Fruit fly (Drosophila melanogaster): ENCODE measurements around the gene CG8539.

Gene CG8539

dm6 chr3L:7510414-7511384, 12.1 kb upstream of the CG8539 start, which contains the start of gene CG7546 (continued):
- peak; percentile 33; the same call in 1 of the 2 replicates for TF ChIP-seq CG6272 (GFP tag; IDR thresholded peaks at IDR 0.05)
- no peak for TF ChIP-seq ems (GFP tag; optimal IDR thresholded peaks at IDR 0.05)
- TF ChIP-seq HHEX (GFP tag; optimal IDR thresholded peaks at IDR 0.05), result no peak
- no peak for TF ChIP-seq sqz (GFP tag; optimal IDR thresholded peaks at IDR 0.05)
- TF ChIP-seq MESR4 (GFP tag; optimal IDR thresholded peaks at IDR 0.05), result peak; percentile 97
- no peak for TF ChIP-seq cwo (GFP tag; optimal IDR thresholded peaks at IDR 0.05)
- TF ChIP-seq nerfin-1 (tag; optimal IDR thresholded peaks at IDR 0.05), result peak; percentile 27
- peak; percentile 72 for TF ChIP-seq CoRest (tag; optimal IDR thresholded peaks at IDR 0.05)
- TF ChIP-seq crp (GFP tag; optimal IDR thresholded peaks at IDR 0.05), result no peak
- no peak for TF ChIP-seq CG4707 (GFP tag; optimal IDR thresholded peaks at IDR 0.05)
- TF ChIP-seq CG11247 (GFP tag; IDR thresholded peaks at IDR 0.05), result no peak
- no peak for TF ChIP-seq gt (GFP tag; IDR thresholded peaks at IDR 0.05)
- peak; percentile 39 for TF ChIP-seq Ets97D (GFP tag; optimal IDR thresholded peaks at IDR 0.05)
- TF ChIP-seq CG11093 (GFP tag; IDR thresholded peaks at IDR 0.05), result no peak
- TF ChIP-seq onecut (GFP tag; IDR thresholded peaks at IDR 0.05), result no peak
- TF ChIP-seq BEAF-32 (GFP tag; optimal IDR thresholded peaks at IDR 0.05), result peak; percentile 36
- peak; percentile 91 for TF ChIP-seq CG4617 (GFP tag; optimal IDR thresholded peaks at IDR 0.05; ENCODE audit: borderline replicate concordance)
- no peak for TF ChIP-seq fd3F (GFP tag; optimal IDR thresholded peaks at IDR 0.05)
- TF ChIP-seq psq (GFP tag; optimal IDR thresholded peaks at IDR 0.05), result no peak
- no peak for TF ChIP-seq shn (GFP tag; optimal IDR thresholded peaks at IDR 0.05)
- TF ChIP-seq CG2678 (tag; optimal IDR thresholded peaks at IDR 0.05), result no peak
- no peak for TF ChIP-seq Blimp-1 (GFP tag; optimal IDR thresholded peaks at IDR 0.05)
- TF ChIP-seq run (tag; optimal IDR thresholded peaks at IDR 0.05), result no peak
- TF ChIP-seq CG14014 (GFP tag; IDR thresholded peaks at IDR 0.05), result no peak; the same call in 1 of the 2 replicates
- peak; percentile 27 for TF ChIP-seq HLH54F (GFP tag; optimal IDR thresholded peaks at IDR 0.05)
- TF ChIP-seq rib (GFP tag; IDR thresholded peaks at IDR 0.05), result peak; percentile 63
- TF ChIP-seq CG7839 (tag; optimal IDR thresholded peaks at IDR 0.05), result peak; percentile 50
- TF ChIP-seq Kr (GFP tag; optimal IDR thresholded peaks at IDR 0.05), result peak; percentile 54
- TF ChIP-seq Hsf (GFP tag; optimal IDR thresholded peaks at IDR 0.05), result peak; percentile 16
- no peak for TF ChIP-seq HLHmδ (GFP tag; optimal IDR thresholded peaks at IDR 0.05)
- 0 out of 4 replicates have a peak, but pooled peaks have one; percentile 30 for TF ChIP-seq Dll (GFP tag; IDR thresholded peaks at IDR 0.05; ENCODE audit: partially characterized antibody)
- TF ChIP-seq Adf1 (GFP tag; IDR thresholded peaks at IDR 0.05), result no peak
- no peak for TF ChIP-seq CG32772 (GFP tag; IDR thresholded peaks at IDR 0.05)
- TF ChIP-seq Camta (GFP tag; optimal IDR thresholded peaks at IDR 0.05), result no peak
- TF ChIP-seq Spps (tag; optimal IDR thresholded peaks at IDR 0.05), result no peak
- TF ChIP-seq ro (GFP tag; IDR thresholded peaks at IDR 0.05), result no peak
- TF ChIP-seq toy (GFP tag; IDR thresholded peaks at IDR 0.05), result no peak
- no peak for TF ChIP-seq Nf-YB (GFP tag; optimal IDR thresholded peaks at IDR 0.05)
- no peak for TF ChIP-seq Atf6 (GFP tag; IDR thresholded peaks at IDR 0.05)
- TF ChIP-seq CG17361 (GFP tag; IDR thresholded peaks at IDR 0.05), result no peak; the same call in 2 of the 3 replicates
- no peak for TF ChIP-seq Opbp (GFP tag; IDR thresholded peaks at IDR 0.05; ENCODE audit: partially characterized antibody)
- TF ChIP-seq Sox100B (GFP tag; optimal IDR thresholded peaks at IDR 0.05), result no peak
- TF ChIP-seq CG18262 (tag; optimal IDR thresholded peaks at IDR 0.05), result peak; percentile 39
- no peak for TF ChIP-seq CG32767 (GFP tag; IDR thresholded peaks at IDR 0.05)
- no peak for TF ChIP-seq Ravus (GFP tag; IDR thresholded peaks at IDR 0.05)
- TF ChIP-seq danr (GFP tag; IDR thresholded peaks at IDR 0.05), result no peak
- TF ChIP-seq CG5953 (GFP tag; IDR thresholded peaks at IDR 0.05), result no peak
- TF ChIP-seq tx (GFP tag; optimal IDR thresholded peaks at IDR 0.05), result no peak
